Worm (Caenorhabditis elegans): ENCODE data around the gene B0507.1.
A peak's percentile ranks its signal among the peaks of the same experiment; 100 is the strongest.

Gene B0507.1

DNA sequence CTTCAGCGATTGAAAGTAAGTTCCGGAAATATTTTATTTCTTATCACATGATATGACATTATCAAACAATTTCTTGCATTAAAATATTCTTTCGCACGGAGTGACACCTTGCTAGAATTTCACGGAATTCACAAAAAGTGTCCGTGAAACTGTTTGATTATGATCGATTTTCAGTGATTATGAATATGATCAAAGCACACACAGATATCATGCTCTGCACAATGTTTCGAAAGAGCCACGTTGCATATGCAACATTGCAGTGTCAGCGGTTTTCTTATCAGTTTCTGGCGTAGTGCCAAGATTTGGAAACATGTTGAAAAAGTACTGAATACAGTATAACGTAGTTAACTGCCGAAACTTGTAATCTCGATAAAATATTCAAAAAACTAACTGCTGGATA is 7.2 kb upstream of the B0507.1 start:
- no peak for TF ChIP-seq ceh-43 (GFP tag; optimal IDR thresholded peaks at IDR 0.05)
- TF ChIP-seq ces-1 (GFP tag; optimal IDR thresholded peaks at IDR 0.05) = no peak
- no peak for TF ChIP-seq ztf-11 (tag; optimal IDR thresholded peaks at IDR 0.05)
- no peak for TF ChIP-seq lsy-2 (tag; optimal IDR thresholded peaks at IDR 0.05)
- TF ChIP-seq mep-1 (tag; optimal IDR thresholded peaks at IDR 0.05) = no peak
- TF ChIP-seq snpc-4 (tag; optimal IDR thresholded peaks at IDR 0.05) = no peak
- TF ChIP-seq unc-39 (tag; optimal IDR thresholded peaks at IDR 0.05) = no peak
- no peak for TF ChIP-seq nhr-2 (tag; optimal IDR thresholded peaks at IDR 0.05)
- TF ChIP-seq drap-1 (GFP tag; optimal IDR thresholded peaks at IDR 0.05) = no peak
- no peak for TF ChIP-seq nhr-12 (tag; optimal IDR thresholded peaks at IDR 0.05)
- TF ChIP-seq unc-62 (GFP tag; optimal IDR thresholded peaks at IDR 0.05) = no peak
- no peak for TF ChIP-seq M03D4.4 (tag; optimal IDR thresholded peaks at IDR 0.05)
- no peak for TF ChIP-seq hlh-1 (tag; optimal IDR thresholded peaks at IDR 0.05)
- no peak for TF ChIP-seq mls-2 (tag; optimal IDR thresholded peaks at IDR 0.05)
- no peak for TF ChIP-seq lin-32 (GFP tag; optimal IDR thresholded peaks at IDR 0.05)
- no peak for TF ChIP-seq sem-2 (GFP tag; optimal IDR thresholded peaks at IDR 0.05)

DNA sequence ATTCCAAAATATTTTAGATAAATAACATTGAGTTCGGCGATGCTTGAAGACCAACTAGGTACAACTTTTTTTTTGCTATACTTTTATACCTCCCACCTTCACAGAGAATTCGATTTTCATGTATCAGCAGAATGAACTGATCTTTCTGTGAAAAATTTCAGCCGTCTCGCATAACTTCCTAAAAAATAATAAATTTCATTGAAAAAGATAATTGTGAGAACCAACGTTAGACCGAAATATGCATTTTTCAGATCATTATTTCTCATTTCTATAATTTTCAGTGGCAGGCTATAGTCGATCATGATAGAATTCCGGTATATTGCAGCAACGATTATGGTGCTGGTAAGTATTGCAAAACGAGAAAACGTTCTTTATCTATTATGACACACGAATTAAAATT is 4.8 kb upstream of the B0507.1 start, which contains the start of gene srx-115:
srx-115 (plus strand) TSS at position 301 of the 400 bp plus-strand sequence.
- no peak for TF ChIP-seq pha-4 (tag; optimal IDR thresholded peaks at IDR 0.05)
- TF ChIP-seq blmp-1 (tag; optimal IDR thresholded peaks at IDR 0.05) = no peak
- no peak for TF ChIP-seq unc-62 (GFP tag; optimal IDR thresholded peaks at IDR 0.05)
- no peak for TF ChIP-seq bed-3 (GFP tag; optimal IDR thresholded peaks at IDR 0.05)
- TF ChIP-seq lin-32 (GFP tag; optimal IDR thresholded peaks at IDR 0.05) = no peak
- no peak for TF ChIP-seq ztf-11 (tag; optimal IDR thresholded peaks at IDR 0.05)
- no peak for TF ChIP-seq tbx-8 (GFP tag; optimal IDR thresholded peaks at IDR 0.05)
- TF ChIP-seq unc-120 (tag; optimal IDR thresholded peaks at IDR 0.05; ENCODE audit: poor library complexity, severe bottlenecking) = no peak
- no peak for TF ChIP-seq ham-2 (GFP tag; optimal IDR thresholded peaks at IDR 0.05)
- TF ChIP-seq flh-1 (GFP tag; optimal IDR thresholded peaks at IDR 0.05) = no peak

DNA sequence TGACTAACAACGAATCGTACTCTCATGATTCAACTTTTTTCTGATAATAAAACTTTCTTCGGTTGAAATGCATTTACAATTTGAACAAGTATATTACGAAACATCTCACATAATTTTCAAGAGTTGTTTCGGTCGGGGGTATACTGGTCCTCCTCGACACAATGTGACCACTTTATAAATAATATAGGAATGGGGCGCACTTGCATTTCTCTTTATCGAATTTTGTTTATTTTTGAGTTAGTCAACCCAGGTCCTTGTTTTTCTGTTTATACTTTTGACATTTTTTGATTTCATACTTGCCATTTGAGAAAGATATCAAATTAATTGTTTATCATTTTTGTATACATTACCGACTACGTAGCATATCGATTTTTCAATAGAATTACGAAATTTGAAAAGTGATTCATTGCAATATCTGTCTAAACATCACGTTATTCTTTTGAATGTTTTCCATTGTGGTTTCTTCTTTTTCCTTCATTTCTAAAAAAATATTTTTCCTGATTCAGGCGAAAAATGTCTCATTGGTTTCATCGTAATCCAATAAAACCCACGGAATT is 2.5 kb upstream of the B0507.1 start, which contains the start of gene B0507.2:
B0507.2 (plus strand) TSS at position 507 of the 557 bp plus-strand sequence.
- TF ChIP-seq ces-1 (GFP tag; optimal IDR thresholded peaks at IDR 0.05) = peak; percentile 51
- TF ChIP-seq elt-3 (tag; optimal IDR thresholded peaks at IDR 0.05) = no peak
- TF ChIP-seq nhr-76 (tag; optimal IDR thresholded peaks at IDR 0.05) = no peak
- TF ChIP-seq ceh-39 (tag; optimal IDR thresholded peaks at IDR 0.05) = no peak
- TF ChIP-seq ztf-11 (tag; optimal IDR thresholded peaks at IDR 0.05) = no peak

DNA sequence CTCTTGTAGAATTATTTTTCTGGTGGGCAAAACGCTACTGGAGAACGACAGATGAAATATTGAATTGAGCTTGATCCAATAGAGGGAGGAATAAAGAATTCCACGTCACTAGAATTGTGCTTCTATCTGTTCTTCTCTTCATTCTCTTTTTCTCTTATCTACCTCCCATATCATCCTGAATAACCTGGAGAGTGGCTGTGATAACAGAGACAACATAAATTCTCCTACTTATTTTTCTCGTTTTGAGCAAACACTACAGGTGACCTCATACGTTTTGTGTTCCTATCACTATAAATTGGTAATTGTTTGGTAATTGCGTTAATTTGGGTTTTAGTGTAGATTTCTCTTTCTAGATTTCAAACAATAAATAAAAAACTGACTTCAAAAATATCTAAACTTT is 4.8 kb downstream of the B0507.1 start:
- TF ChIP-seq unc-39 (tag; optimal IDR thresholded peaks at IDR 0.05) (no peak), hlh-1 (tag; optimal IDR thresholded peaks at IDR 0.05) (no peak), nhr-237 (tag; optimal IDR thresholded peaks at IDR 0.05) (no peak), tbx-8 (GFP tag; optimal IDR thresholded peaks at IDR 0.05) (no peak), drap-1 (GFP tag; optimal IDR thresholded peaks at IDR 0.05) (no peak), mab-5 (tag; optimal IDR thresholded peaks at IDR 0.05) (no peak), elt-1 (tag; optimal IDR thresholded peaks at IDR 0.05; ENCODE audit: borderline replicate concordance, insufficient read depth) (no peak), unc-120 (tag; optimal IDR thresholded peaks at IDR 0.05; ENCODE audit: poor library complexity, severe bottlenecking) (no peak), ceh-83 (GFP tag; optimal IDR thresholded peaks at IDR 0.05) (no peak)

DNA sequence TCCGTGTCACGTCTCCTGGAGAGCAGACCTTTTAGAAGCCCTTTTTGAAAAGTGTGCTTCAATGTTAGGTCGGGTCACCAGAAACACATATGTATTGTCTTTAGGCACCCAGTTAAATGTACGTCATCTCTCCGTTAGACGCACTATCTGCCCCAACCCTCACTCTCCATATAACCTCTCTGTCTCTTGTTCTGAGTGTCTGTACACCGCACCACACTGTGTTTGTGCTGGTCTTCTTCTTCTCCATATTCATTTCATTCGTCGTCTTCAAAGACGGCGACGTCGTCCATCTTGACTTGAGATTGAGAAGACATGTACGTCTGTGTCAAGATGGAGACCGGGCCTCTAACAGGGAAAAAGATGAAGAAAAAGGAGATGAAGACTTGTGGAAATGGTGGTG is 5.7 kb downstream of the B0507.1 start:
- peak; percentile 33 for TF ChIP-seq sptf-1 (tag; optimal IDR thresholded peaks at IDR 0.05)
- no peak for TF ChIP-seq mep-1 (tag; optimal IDR thresholded peaks at IDR 0.05)

DNA sequence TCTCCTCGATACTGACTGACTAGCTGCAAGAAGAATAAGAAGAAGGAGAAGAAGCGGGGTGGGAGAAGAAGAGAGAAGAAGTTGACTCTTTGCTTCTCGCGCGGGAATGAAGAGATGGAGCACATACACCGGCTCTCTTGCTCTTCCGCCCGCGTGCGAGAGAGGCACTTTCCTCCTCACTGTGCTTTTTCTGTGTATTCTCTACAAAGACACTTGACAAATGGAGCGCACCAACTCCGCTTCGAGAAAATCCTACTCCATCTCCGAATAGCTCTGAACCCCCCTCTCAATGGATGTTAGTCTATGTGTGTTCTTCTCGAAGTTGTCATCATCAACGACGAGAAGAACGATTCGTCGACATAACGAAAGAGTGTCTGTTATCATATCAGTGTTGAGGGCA is 8.1 kb downstream of the B0507.1 start:
- no peak for TF ChIP-seq ces-1 (GFP tag; optimal IDR thresholded peaks at IDR 0.05)
- TF ChIP-seq hlh-1 (tag; optimal IDR thresholded peaks at IDR 0.05) = peak; percentile 31
- TF ChIP-seq mep-1 (tag; optimal IDR thresholded peaks at IDR 0.05) = peak; percentile 28
- peak; percentile 48 for TF ChIP-seq pha-4 (tag; optimal IDR thresholded peaks at IDR 0.05)
- no peak for TF ChIP-seq sem-2 (GFP tag; optimal IDR thresholded peaks at IDR 0.05)
- TF ChIP-seq blmp-1 (tag; optimal IDR thresholded peaks at IDR 0.05) = no peak
- TF ChIP-seq ceh-43 (GFP tag; optimal IDR thresholded peaks at IDR 0.05) = no peak
- TF ChIP-seq drap-1 (GFP tag; optimal IDR thresholded peaks at IDR 0.05) = no peak
- TF ChIP-seq M03D4.4 (tag; optimal IDR thresholded peaks at IDR 0.05) = no peak
- no peak for TF ChIP-seq ham-2 (GFP tag; optimal IDR thresholded peaks at IDR 0.05)
- TF ChIP-seq elt-1 (tag; optimal IDR thresholded peaks at IDR 0.05; ENCODE audit: borderline replicate concordance, insufficient read depth) = no peak
